Worm (Caenorhabditis elegans) whole organism, mixed stage, embryonic: ENCODE data around the gene ptr-16.

ENCODE experiments used
- M03D4.4 ChIP-seq: sonication (generic microtip); optimal IDR thresholded peaks from 2 replicates; lab custom pipeline; 2017; ENCODE audit warnings: mild to moderate bottlenecking, missing genetic modification characterization, missing compliant biosample characterization
- bed-3 ChIP-seq: fragments of 200-800 bp; sonication (Bioruptor generic); optimal IDR thresholded peaks from 3 replicates; lab custom pipeline; 2018; ENCODE audit warnings: mild to moderate bottlenecking, missing genetic modification characterization, moderate library complexity, missing compliant biosample characterization
- blmp-1 ChIP-seq: fragments of 150-350 bp; optimal IDR thresholded peaks from 2 replicates; lab custom pipeline; 2014; ENCODE audit warnings: missing biosample characterization, missing genetic modification characterization
- ceh-39 ChIP-seq: fragments of 150-350 bp; optimal IDR thresholded peaks from 2 replicates; lab custom pipeline; 2014; ENCODE audit warnings: missing biosample characterization, missing genetic modification characterization
- ceh-43 ChIP-seq: fragments of 200-800 bp; sonication (Bioruptor generic); optimal IDR thresholded peaks from 2 replicates; lab custom pipeline; 2018; ENCODE audit warnings: mild to moderate bottlenecking, missing genetic modification characterization, moderate library complexity, missing compliant biosample characterization
- ceh-83 ChIP-seq: fragments of 200-800 bp; sonication (Bioruptor generic); optimal IDR thresholded peaks from 2 replicates; lab custom pipeline; 2018; ENCODE audit warnings: mild to moderate bottlenecking, missing genetic modification characterization, missing compliant biosample characterization
- ces-1 ChIP-seq: fragments of 150-350 bp; optimal IDR thresholded peaks from 2 replicates; lab custom pipeline; 2014; ENCODE audit warnings: missing biosample characterization, missing genetic modification reagents, missing genetic modification characterization
- cnd-1 ChIP-seq: fragments of 200-800 bp; sonication (Bioruptor generic); optimal IDR thresholded peaks from 2 replicates; lab custom pipeline; 2018; ENCODE audit warnings: mild to moderate bottlenecking, missing genetic modification characterization, missing compliant biosample characterization
- drap-1 ChIP-seq: fragments of 200-800 bp; sonication (Bioruptor generic); optimal IDR thresholded peaks from 3 replicates; lab custom pipeline; 2018; ENCODE audit warnings: mild to moderate bottlenecking, missing genetic modification characterization, missing compliant biosample characterization
- elt-1 ChIP-seq: sonication (generic microtip); optimal IDR thresholded peaks from 2 replicates; lab custom pipeline; 2017; ENCODE audit warnings: missing genetic modification characterization, mild to moderate bottlenecking, missing compliant biosample characterization, antibody characterized with exemption, moderate library complexity, borderline replicate concordance; ENCODE audit not compliant: insufficient read depth
- elt-3 ChIP-seq: fragments of 150-350 bp; optimal IDR thresholded peaks from 2 replicates; lab custom pipeline; 2014; ENCODE audit warnings: missing biosample characterization, missing genetic modification characterization
- flh-1 ChIP-seq: fragments of 200-800 bp; sonication (Bioruptor generic); optimal IDR thresholded peaks from 2 replicates; lab custom pipeline; 2018; ENCODE audit warnings: mild to moderate bottlenecking, missing genetic modification characterization, moderate library complexity, missing compliant biosample characterization
- ham-2 ChIP-seq: fragments of 200-800 bp; sonication (Bioruptor generic); optimal IDR thresholded peaks from 2 replicates; lab custom pipeline; 2018; ENCODE audit warnings: mild to moderate bottlenecking, missing genetic modification characterization, missing compliant biosample characterization
- hlh-1 ChIP-seq: fragments of 150-350 bp; optimal IDR thresholded peaks from 2 replicates; lab custom pipeline; 2014; ENCODE audit warnings: missing biosample characterization, missing genetic modification reagents, missing genetic modification characterization
- lin-13 ChIP-seq: fragments of 150-350 bp; optimal IDR thresholded peaks from 2 replicates; lab custom pipeline; 2014; ENCODE audit warnings: missing biosample characterization, missing genetic modification characterization
- lin-32 ChIP-seq: fragments of 200-800 bp; sonication (Bioruptor generic); optimal IDR thresholded peaks from 2 replicates; lab custom pipeline; 2018; ENCODE audit warnings: mild to moderate bottlenecking, missing genetic modification characterization, missing compliant biosample characterization
- lsy-2 ChIP-seq: fragments of 150-350 bp; optimal IDR thresholded peaks from 2 replicates; lab custom pipeline; 2014; ENCODE audit warnings: missing biosample characterization, missing genetic modification characterization
- mab-5 ChIP-seq: fragments of 150-350 bp; optimal IDR thresholded peaks from 2 replicates; lab custom pipeline; 2014; ENCODE audit warnings: missing biosample characterization, missing genetic modification characterization
- mep-1 ChIP-seq: fragments of 150-350 bp; optimal IDR thresholded peaks from 2 replicates; lab custom pipeline; 2017; ENCODE audit warnings: missing biosample characterization, missing genetic modification reagents, missing genetic modification characterization, inconsistent platforms
- mls-2 ChIP-seq: sonication (generic microtip); optimal IDR thresholded peaks from 2 replicates; lab custom pipeline; 2016; ENCODE audit warnings: mild to moderate bottlenecking, missing genetic modification characterization, moderate library complexity, missing compliant biosample characterization
- nhr-12 ChIP-seq: fragments of 150-350 bp; optimal IDR thresholded peaks from 2 replicates; lab custom pipeline; 2014; ENCODE audit warnings: missing biosample characterization, missing genetic modification characterization
- nhr-2 ChIP-seq: fragments of 150-350 bp; optimal IDR thresholded peaks from 2 replicates; lab custom pipeline; 2014; ENCODE audit warnings: missing biosample characterization, missing genetic modification characterization
- nhr-237 ChIP-seq: fragments of 150-350 bp; optimal IDR thresholded peaks from 2 replicates; lab custom pipeline; 2014; ENCODE audit warnings: missing biosample characterization, missing genetic modification characterization
- nhr-28 ChIP-seq: fragments of 150-350 bp; optimal IDR thresholded peaks from 2 replicates; lab custom pipeline; 2014; ENCODE audit warnings: missing biosample characterization, missing genetic modification characterization
- nhr-76 ChIP-seq: sonication (generic microtip); optimal IDR thresholded peaks from 2 replicates; lab custom pipeline; 2017; ENCODE audit warnings: missing biosample characterization, missing genetic modification characterization
- pha-4 ChIP-seq: fragments of 150-350 bp; optimal IDR thresholded peaks from 2 replicates; lab custom pipeline; 2018; ENCODE audit warnings: missing biosample characterization, missing genetic modification reagents, missing genetic modification characterization
- sem-2 ChIP-seq: fragments of 200-800 bp; sonication (Bioruptor generic); optimal IDR thresholded peaks from 2 replicates; lab custom pipeline; 2018; ENCODE audit warnings: mild to moderate bottlenecking, missing genetic modification characterization, missing compliant biosample characterization
- snpc-4 ChIP-seq: fragments of 150-350 bp; optimal IDR thresholded peaks from 2 replicates; lab custom pipeline; 2014; ENCODE audit warnings: missing biosample characterization, missing genetic modification characterization
- sptf-1 ChIP-seq: sonication (generic microtip); optimal IDR thresholded peaks from 2 replicates; lab custom pipeline; 2017; ENCODE audit warnings: mild to moderate bottlenecking, missing genetic modification characterization, moderate library complexity, missing compliant biosample characterization
- tbx-8 ChIP-seq: fragments of 200-800 bp; sonication (Bioruptor generic); optimal IDR thresholded peaks from 2 replicates; lab custom pipeline; 2018; ENCODE audit warnings: mild to moderate bottlenecking, missing genetic modification characterization, moderate library complexity, missing compliant biosample characterization
- unc-120 ChIP-seq: sonication (generic microtip); optimal IDR thresholded peaks from 2 replicates; lab custom pipeline; 2017; ENCODE audit warnings: missing genetic modification characterization, missing compliant biosample characterization; ENCODE audit not compliant: poor library complexity, severe bottlenecking
- unc-39 ChIP-seq: fragments of 150-350 bp; optimal IDR thresholded peaks from 2 replicates; lab custom pipeline; 2014; ENCODE audit warnings: missing biosample characterization, missing genetic modification characterization
- unc-62 ChIP-seq: fragments of 150-350 bp; optimal IDR thresholded peaks from 2 replicates; lab custom pipeline; 2014; ENCODE audit warnings: missing biosample characterization, missing genetic modification reagents, missing genetic modification characterization
- zip-8 ChIP-seq: fragments of 150-350 bp; optimal IDR thresholded peaks from 2 replicates; lab custom pipeline; 2014; ENCODE audit warnings: missing biosample characterization, missing genetic modification characterization
- ztf-11 ChIP-seq: fragments of 150-350 bp; optimal IDR thresholded peaks from 2 replicates; lab custom pipeline; 2014; ENCODE audit warnings: missing biosample characterization, missing genetic modification characterization

Gene ptr-16

DNA sequence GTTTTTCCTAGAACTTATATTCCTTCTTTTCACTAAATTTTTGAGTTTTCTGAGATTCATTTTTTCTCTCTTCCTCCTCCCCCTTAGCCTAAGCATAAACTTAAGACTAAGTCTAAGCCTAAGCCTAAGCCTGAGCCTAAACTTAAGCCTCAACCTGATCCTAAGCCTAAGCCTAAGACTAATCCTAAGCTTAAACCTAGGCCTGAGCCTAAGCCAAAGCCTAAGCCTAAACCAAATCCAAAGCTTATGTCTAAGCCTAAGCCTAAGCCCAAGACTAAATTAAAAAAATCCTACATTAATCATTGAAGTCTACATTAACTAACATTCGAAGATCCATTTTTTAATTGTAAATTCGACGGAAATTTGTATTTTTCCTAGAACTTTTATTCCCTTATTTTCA, 24.7 kb upstream of the ptr-16 start:
- TF ChIP-seq nhr-237 (tag; lab: Kevin White, UChicago), result no peak
- TF ChIP-seq lin-13 (tag; lab: Kevin White, UChicago), result no peak
- TF ChIP-seq drap-1, result no peak
- no peak for TF ChIP-seq lsy-2 (tag; lab: Kevin White, UChicago)
- no peak for TF ChIP-seq nhr-12 (tag; lab: Kevin White, UChicago)
- no peak for TF ChIP-seq bed-3 (GFP tag; lab: Kevin White, UChicago)
- no peak for TF ChIP-seq elt-3 (tag; lab: Kevin White, UChicago)
- TF ChIP-seq lin-32 (GFP tag; lab: Kevin White, UChicago), result no peak
- no peak for TF ChIP-seq mls-2
- TF ChIP-seq hlh-1 (tag; lab: Kevin White, UChicago), result no peak
- no peak for TF ChIP-seq cnd-1 (tag; lab: Kevin White, UChicago)

DNA sequence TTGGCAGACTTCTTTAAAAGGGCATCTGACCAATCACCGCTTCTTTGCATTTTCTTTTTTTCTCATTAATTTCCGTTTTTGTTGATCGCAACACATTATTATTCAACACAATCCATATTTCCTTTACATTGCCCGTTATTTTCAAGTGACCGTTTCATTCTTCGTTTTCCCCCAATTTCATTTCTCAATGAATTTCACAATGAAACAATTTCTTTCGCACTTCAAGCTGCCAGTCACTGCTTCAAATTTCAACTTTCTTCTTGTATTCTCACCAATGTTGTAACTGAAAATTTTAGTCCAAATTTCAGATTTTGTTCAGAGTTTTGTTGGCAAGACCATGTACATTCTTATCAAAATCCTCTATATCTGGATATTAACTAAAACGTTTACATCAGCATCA, 24.1 kb upstream of the ptr-16 start, which contains the start of gene cutl-22:
cutl-22 (plus strand) TSS at position 301 of the 400 bp plus-strand sequence.
- TF ChIP-seq ceh-43, result no peak
- TF ChIP-seq tbx-8 (GFP tag; lab: Kevin White, UChicago), result no peak
- no peak for TF ChIP-seq nhr-237 (tag; lab: Kevin White, UChicago)
- no peak for TF ChIP-seq lin-32 (GFP tag; lab: Kevin White, UChicago)
- no peak for TF ChIP-seq snpc-4
- TF ChIP-seq nhr-28 (tag; lab: Kevin White, UChicago), result no peak
- TF ChIP-seq ces-1, result no peak
- no peak for TF ChIP-seq ceh-83 (GFP tag; lab: Kevin White, UChicago)
- no peak for TF ChIP-seq lsy-2 (tag; lab: Kevin White, UChicago)
- no peak for TF ChIP-seq bed-3 (GFP tag; lab: Kevin White, UChicago)
- no peak for TF ChIP-seq mab-5
- TF ChIP-seq, all 35 proteins: peak for 0

DNA sequence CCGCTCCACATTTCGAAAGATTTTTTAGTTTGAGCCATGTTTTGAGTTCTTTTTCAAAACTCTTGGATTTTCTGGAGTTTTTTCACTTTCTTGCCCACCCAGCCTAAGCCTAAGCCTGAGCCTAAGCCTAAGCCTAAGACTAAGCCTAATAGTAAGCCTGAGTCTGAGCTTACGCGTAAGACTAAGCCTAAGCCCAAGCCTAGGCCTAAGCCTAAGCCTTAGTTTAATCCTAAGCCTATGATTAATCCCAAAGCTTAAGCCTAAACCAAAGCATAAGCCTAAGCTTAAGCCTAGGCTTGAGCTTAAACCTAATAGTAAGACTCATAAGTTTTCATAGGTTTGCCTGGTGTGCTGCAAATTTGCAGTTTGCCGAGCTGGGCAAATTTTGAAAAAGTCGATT, 23.3 kb upstream of the ptr-16 start:
- TF ChIP-seq unc-62 (GFP tag; lab: Kevin White, UChicago) (no peak), hlh-1 (tag; lab: Kevin White, UChicago) (no peak), elt-1 (tag; lab: Kevin White, UChicago) (no peak), nhr-237 (tag; lab: Kevin White, UChicago) (no peak), blmp-1 (no peak), ceh-83 (GFP tag; lab: Kevin White, UChicago) (no peak)

DNA sequence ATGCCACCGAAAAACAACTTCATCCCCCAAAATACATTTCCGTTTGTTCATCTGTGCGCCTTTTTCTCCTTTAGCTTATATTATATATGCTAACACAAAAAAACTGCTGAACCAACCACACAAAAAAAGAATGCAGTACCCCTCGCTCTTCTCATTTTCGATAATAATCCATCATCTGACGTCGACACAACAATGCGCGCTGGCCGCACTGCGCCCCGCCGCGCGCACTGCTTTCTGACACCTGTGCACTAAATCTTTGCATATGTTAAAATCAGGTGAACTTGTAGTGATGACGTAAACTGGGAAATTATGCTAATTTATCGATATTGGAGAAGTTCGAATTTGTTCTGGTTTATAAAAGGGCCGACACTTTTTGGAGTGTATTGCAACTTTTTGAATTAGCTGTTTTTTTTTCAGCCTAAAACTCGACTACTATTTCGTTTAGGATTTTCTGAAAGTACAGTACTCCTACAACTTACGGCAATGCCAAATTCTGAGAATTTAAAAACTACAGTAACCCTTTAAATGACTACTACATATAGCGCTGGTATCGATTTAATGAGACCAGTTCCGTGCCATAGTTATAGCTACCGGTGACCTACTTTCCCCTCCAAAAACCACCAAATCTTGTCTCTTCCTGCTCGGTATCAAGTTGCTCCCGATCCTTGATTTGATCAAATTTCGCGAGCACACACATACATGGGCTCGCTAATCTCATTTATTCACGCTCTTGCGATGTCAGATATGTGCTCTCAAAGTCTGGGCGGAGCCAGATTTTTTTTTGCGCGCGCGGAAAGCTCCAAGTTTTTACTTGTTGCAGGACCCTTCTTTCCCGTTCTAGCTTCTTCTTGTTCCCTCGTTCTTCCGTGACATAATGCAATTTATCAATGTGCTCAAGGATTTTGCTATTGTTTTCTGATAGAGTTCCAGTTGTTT, 15.5 kb upstream of the ptr-16 start:
- no peak for TF ChIP-seq ceh-83 (GFP tag; lab: Kevin White, UChicago)
- TF ChIP-seq ces-1, result peak; percentile 95
- no peak for TF ChIP-seq flh-1 (GFP tag; lab: Kevin White, UChicago)
- no peak for TF ChIP-seq elt-1 (tag; lab: Kevin White, UChicago)
- TF ChIP-seq lin-32 (GFP tag; lab: Kevin White, UChicago), result no peak
- TF ChIP-seq ceh-43, result no peak
- no peak for TF ChIP-seq unc-62 (GFP tag; lab: Kevin White, UChicago)

DNA sequence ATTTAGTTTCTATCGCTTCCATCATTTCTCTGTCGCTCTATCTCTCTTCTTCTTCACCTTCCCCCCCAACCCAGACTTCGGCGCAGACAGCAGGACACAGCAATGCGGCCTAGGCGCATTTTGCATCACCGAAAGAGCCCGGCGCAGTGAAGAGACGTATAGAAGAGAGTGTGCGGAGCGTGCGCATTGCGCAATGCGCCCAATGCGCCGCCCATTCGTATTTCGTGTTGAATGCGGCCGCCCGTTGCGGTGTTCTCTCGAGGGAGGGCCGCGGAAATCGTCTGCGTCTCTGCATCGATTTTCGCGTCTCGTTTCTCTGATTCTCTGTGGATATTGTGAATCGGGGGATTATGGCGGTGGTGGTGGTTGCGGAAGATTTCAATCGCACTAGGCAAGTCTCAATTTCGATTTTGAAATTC, 14.2 kb upstream of the ptr-16 start:
- TF ChIP-seq unc-39 (tag; lab: Kevin White, UChicago) (peak; percentile 56), mls-2 (peak; percentile 90), flh-1 (GFP tag; lab: Kevin White, UChicago) (peak; percentile 60), drap-1 (peak; percentile 84), unc-62 (GFP tag; lab: Kevin White, UChicago) (peak; percentile 91), lin-13 (tag; lab: Kevin White, UChicago) (peak; percentile 94), nhr-237 (tag; lab: Kevin White, UChicago) (peak; percentile 84), ceh-83 (GFP tag; lab: Kevin White, UChicago) (peak; percentile 66), sptf-1 (peak; percentile 94), nhr-12 (tag; lab: Kevin White, UChicago) (peak; percentile 19), nhr-2 (tag; lab: Kevin White, UChicago) (no peak), zip-8 (tag; lab: Kevin White, UChicago) (peak; percentile 93), mep-1 (peak; percentile 89), lsy-2 (tag; lab: Kevin White, UChicago) (peak; percentile 84), sem-2 (GFP tag; lab: Kevin White, UChicago) (no peak), ham-2 (GFP tag; lab: Kevin White, UChicago) (peak; percentile 90), elt-1 (tag; lab: Kevin White, UChicago) (peak; percentile 54), cnd-1 (tag; lab: Kevin White, UChicago) (peak; percentile 83), ceh-39 (tag; lab: Kevin White, UChicago) (peak; percentile 84), mab-5 (peak; percentile 87), nhr-28 (tag; lab: Kevin White, UChicago) (peak; percentile 23), nhr-76 (tag; lab: Kevin White, UChicago) (no peak), ceh-43 (peak; percentile 70), hlh-1 (tag; lab: Kevin White, UChicago) (peak; percentile 82), M03D4.4 (tag; lab: Kevin White, UChicago) (peak; percentile 82), pha-4 (peak; percentile 79), ztf-11 (peak; percentile 98), elt-3 (tag; lab: Kevin White, UChicago) (no peak), blmp-1 (peak; percentile 3), bed-3 (GFP tag; lab: Kevin White, UChicago) (peak; percentile 57), lin-32 (GFP tag; lab: Kevin White, UChicago) (no peak), snpc-4 (no peak), unc-120 (peak; percentile 85)
